Fruit fly (Drosophila melanogaster): ENCODE results near the gene CadN2.

Gene CadN2

dm6 chr2L:17781948-17782347 is 93.1 kb downstream of the CadN2 start (continued):
- TF ChIP-seq CG6272 (GFP tag; IDR thresholded peaks at IDR 0.05) (no peak), CG12104 (GFP tag; optimal IDR thresholded peaks at IDR 0.05) (no peak), CoRest (tag; optimal IDR thresholded peaks at IDR 0.05) (peak; percentile 6), CG8281 (tag; optimal IDR thresholded peaks at IDR 0.05) (no peak), Atf3 (GFP tag; optimal IDR thresholded peaks at IDR 0.05) (no peak), Kr (GFP tag; optimal IDR thresholded peaks at IDR 0.05) (no peak), Xrp1 (GFP tag; IDR thresholded peaks at IDR 0.05) (peak; percentile 28; the same call in 1 of the 2 replicates), CG1233 (GFP tag; optimal IDR thresholded peaks at IDR 0.05) (no peak), lab (GFP tag; optimal IDR thresholded peaks at IDR 0.05) (no peak), CG8290 (GFP tag; optimal IDR thresholded peaks at IDR 0.05) (no peak), CG8290 (tag; optimal IDR thresholded peaks at IDR 0.05) (no peak), gem (tag; optimal IDR thresholded peaks at IDR 0.05) (peak; percentile 63), CG15269 (tag; optimal IDR thresholded peaks at IDR 0.05) (no peak), phol (tag; optimal IDR thresholded peaks at IDR 0.05) (peak; percentile 18), trh (GFP tag; optimal IDR thresholded peaks at IDR 0.05) (no peak), ewg (GFP tag; optimal IDR thresholded peaks at IDR 0.05) (peak; percentile 1), pho (GFP tag; optimal IDR thresholded peaks at IDR 0.05) (no peak), NK7.1 (GFP tag; optimal IDR thresholded peaks at IDR 0.05) (no peak), CG16863 (GFP tag; optimal IDR thresholded peaks at IDR 0.05) (no peak), Fer3 (tag; optimal IDR thresholded peaks at IDR 0.05) (no peak), D19A (tag; optimal IDR thresholded peaks at IDR 0.05) (no peak), CG6254 (GFP tag; optimal IDR thresholded peaks at IDR 0.05) (no peak), CG4424 (GFP tag; optimal IDR thresholded peaks at IDR 0.05) (no peak), CG8944 (GFP tag; optimal IDR thresholded peaks at IDR 0.05) (no peak), CG14860 (GFP tag; IDR thresholded peaks at IDR 0.05; ENCODE audit: partially characterized antibody) (no peak), unpg (GFP tag; optimal IDR thresholded peaks at IDR 0.05) (peak; percentile 48), Blimp-1 (GFP tag; optimal IDR thresholded peaks at IDR 0.05) (peak; percentile 44), Ets65A (GFP tag) (no peak), cwo (GFP tag; optimal IDR thresholded peaks at IDR 0.05) (no peak), crp (GFP tag; optimal IDR thresholded peaks at IDR 0.05) (no peak), sima (GFP tag; optimal IDR thresholded peaks at IDR 0.05) (no peak), sens-2 (GFP tag; IDR thresholded peaks at IDR 0.05) (no peak), ash1 (GFP tag; optimal IDR thresholded peaks at IDR 0.05) (no peak), YL-1 (GFP tag; optimal IDR thresholded peaks at IDR 0.05) (no peak), CG8924 (tag; optimal IDR thresholded peaks at IDR 0.05) (no peak), pnt (GFP tag; optimal IDR thresholded peaks at IDR 0.05) (no peak), tna (GFP tag; IDR thresholded peaks at IDR 0.05; ENCODE audit: partially characterized antibody) (no peak), sd (tag; optimal IDR thresholded peaks at IDR 0.05) (no peak), CG10209 (GFP tag; optimal IDR thresholded peaks at IDR 0.05) (peak; percentile 14), usp (GFP tag; optimal IDR thresholded peaks at IDR 0.05) (no peak), Fer1 (GFP tag; optimal IDR thresholded peaks at IDR 0.05) (no peak), CG10565 (GFP tag; optimal IDR thresholded peaks at IDR 0.05) (no peak)

- TF ChIP-seq Neu2 (GFP tag; optimal IDR thresholded peaks at IDR 0.05; ENCODE audit: borderline replicate concordance) = no peak
- peak; percentile 35 for TF ChIP-seq CG11504 (tag; optimal IDR thresholded peaks at IDR 0.05)
- peak; percentile 49 for TF ChIP-seq phol (tag; optimal IDR thresholded peaks at IDR 0.05)
- peak; percentile 1 for TF ChIP-seq Antp (GFP tag; optimal IDR thresholded peaks at IDR 0.05)
- peak; percentile 33 for TF ChIP-seq CG1602 (GFP tag; optimal IDR thresholded peaks at IDR 0.05)
- TF ChIP-seq CG1024 (GFP tag; IDR thresholded peaks at IDR 0.05) = no peak
- no peak for TF ChIP-seq CG10267 (tag; optimal IDR thresholded peaks at IDR 0.05)
- TF ChIP-seq CG12155 (GFP tag; optimal IDR thresholded peaks at IDR 0.05) = no peak
- no peak for TF ChIP-seq nerfin-1 (tag; optimal IDR thresholded peaks at IDR 0.05)
- TF ChIP-seq tup (GFP tag; optimal IDR thresholded peaks at IDR 0.05) = no peak
- no peak; the same call in none of the 2 replicates for TF ChIP-seq Rfx (GFP tag; IDR thresholded peaks at IDR 0.05)
- TF ChIP-seq CG12769 (tag; optimal IDR thresholded peaks at IDR 0.05) = peak; percentile 86
These were observed 96.7 kb downstream of the CadN2 start, which contains the start of gene CadN for dm6 chr2L:17778287-17778762. TSS of gene CadN (minus strand) at chr2L:17778340.

All from whole organism, embryonic.